Fruit fly (Drosophila melanogaster) whole organism, embryonic: ENCODE results near the gene gammaCOP.

Source experiments
- Asciz ChIP-seq: fragments of 200-800 bp; sonication (Bioruptor generic); optimal IDR thresholded peaks from 2 replicates; lab custom pipeline; 2017; ENCODE audit warnings: missing biosample characterization, mild to moderate bottlenecking, missing genetic modification characterization, missing genetic modification reagents
- Bdp1 ChIP-seq: fragments of 200-800 bp; sonication (Bioruptor generic); optimal IDR thresholded peaks from 3 replicates; lab custom pipeline; 2016; ENCODE audit warnings: missing biosample characterization, missing genetic modification characterization
- CG11695 ChIP-seq: fragments of 200-800 bp; sonication (Bioruptor generic); IDR thresholded peaks from 3 replicates; pipeline ENCODE4 v1.3.6; 2022; ENCODE audit warnings: missing biosample characterization, missing genetic modification characterization
- CG12659 ChIP-seq: fragments of 200-800 bp; sonication (Bioruptor generic); optimal IDR thresholded peaks from 3 replicates; lab custom pipeline; 2017; ENCODE audit warnings: mild to moderate bottlenecking, missing biosample characterization, missing genetic modification reagents, missing genetic modification characterization
- CG13296 ChIP-seq: fragments of 200-800 bp; sonication (Bioruptor generic); optimal IDR thresholded peaks from 3 replicates; lab custom pipeline; 2018; ENCODE audit warnings: missing biosample characterization, mild to moderate bottlenecking, missing genetic modification characterization
- CG14710 ChIP-seq: fragments of 200-800 bp; sonication (Bioruptor generic); optimal IDR thresholded peaks from 3 replicates; lab custom pipeline; 2019; ENCODE audit warnings: missing biosample characterization, mild to moderate bottlenecking, missing genetic modification characterization, moderate library complexity
- CG15073 ChIP-seq: fragments of 200-800 bp; sonication (Bioruptor generic); optimal IDR thresholded peaks from 2 replicates; lab custom pipeline; 2016; ENCODE audit warnings: missing biosample characterization, missing genetic modification characterization
- CG1529 ChIP-seq: fragments of 200-800 bp; sonication (Bioruptor generic); optimal IDR thresholded peaks from 3 replicates; lab custom pipeline; 2018; ENCODE audit warnings: missing biosample characterization, missing genetic modification characterization
- CG15696 ChIP-seq: fragments of 200-800 bp; sonication (Bioruptor generic); optimal IDR thresholded peaks from 2 replicates; lab custom pipeline; 2019; ENCODE audit warnings: missing biosample characterization, mild to moderate bottlenecking, missing genetic modification characterization, moderate library complexity
- CG17568 ChIP-seq: fragments of 200-800 bp; sonication (Bioruptor generic); optimal IDR thresholded peaks from 2 replicates; lab custom pipeline; 2018; ENCODE audit warnings: missing biosample characterization, mild to moderate bottlenecking, missing genetic modification characterization, moderate library complexity
- CG1792 ChIP-seq: fragments of 200-800 bp; sonication (Bioruptor generic); optimal IDR thresholded peaks from 2 replicates; lab custom pipeline; 2016; ENCODE audit warnings: missing biosample characterization, missing genetic modification characterization
- CG18262 ChIP-seq: fragments of 200-800 bp; optimal IDR thresholded peaks from 3 replicates; lab custom pipeline; 2019; ENCODE audit warnings: missing biosample characterization, mild to moderate bottlenecking, missing genetic modification characterization, moderate library complexity
- CG4282 ChIP-seq: fragments of 200-800 bp; sonication (Bioruptor generic); optimal IDR thresholded peaks from 2 replicates; lab custom pipeline; 2016; ENCODE audit warnings: missing biosample characterization, missing genetic modification characterization
- CG7839 ChIP-seq: fragments of 200-800 bp; sonication (Bioruptor generic); optimal IDR thresholded peaks from 3 replicates; lab custom pipeline; 2018; ENCODE audit warnings: missing biosample characterization, mild to moderate bottlenecking, missing genetic modification characterization, moderate library complexity
- CG7928 ChIP-seq: fragments of 200-800 bp; sonication (Bioruptor generic); optimal IDR thresholded peaks from 2 replicates; lab custom pipeline; 2017; ENCODE audit warnings: missing biosample characterization, mild to moderate bottlenecking, missing genetic modification characterization
- Dip3 ChIP-seq: fragments of 200-800 bp; sonication (Bioruptor generic); optimal IDR thresholded peaks from 3 replicates; lab custom pipeline; 2016; ENCODE audit warnings: missing biosample characterization, missing genetic modification characterization
- E2f1 ChIP-seq: fragments of 200-800 bp; sonication (Bioruptor generic); IDR thresholded peaks from 2 replicates; pipeline ENCODE4 v1.3.6; 2022; ENCODE audit warnings: missing biosample characterization, missing genetic modification characterization
- Ets65A ChIP-seq: fragments of 200-800 bp; sonication (Bioruptor generic); peaks from one replicate; lab custom pipeline; 2016; ENCODE audit warnings: missing biosample characterization, missing genetic modification characterization
- H2.0 ChIP-seq: fragments of 200-800 bp; sonication (Bioruptor generic); IDR thresholded peaks from 2 replicates; pipeline ENCODE4 v1.3.6; 2022; ENCODE audit warnings: missing biosample characterization, missing genetic modification characterization
- HLH54F ChIP-seq: fragments of 200-800 bp; sonication (Bioruptor generic); optimal IDR thresholded peaks from 3 replicates; lab custom pipeline; 2016; ENCODE audit warnings: missing biosample characterization, missing genetic modification characterization
- HmgD ChIP-seq: fragments of 200-800 bp; sonication (Bioruptor generic); optimal IDR thresholded peaks from 3 replicates; lab custom pipeline; 2016; ENCODE audit warnings: missing biosample characterization, missing genetic modification characterization
- Kr ChIP-seq: fragments of 200-800 bp; sonication (Bioruptor generic); optimal IDR thresholded peaks from 2 replicates; lab custom pipeline; 2017; ENCODE audit warnings: missing biosample characterization, mild to moderate bottlenecking, missing genetic modification characterization
- MESR4 ChIP-seq: fragments of 200-800 bp; sonication (Bioruptor generic); optimal IDR thresholded peaks from 2 replicates; lab custom pipeline; 2018; ENCODE audit warnings: missing biosample characterization, mild to moderate bottlenecking, missing genetic modification characterization, moderate library complexity
- Mad ChIP-seq: fragments of 200-800 bp; sonication (Bioruptor generic); optimal IDR thresholded peaks from 2 replicates; lab custom pipeline; 2016; ENCODE audit warnings: missing biosample characterization, missing genetic modification characterization
- Neu2 ChIP-seq: fragments of 200-800 bp; sonication (Bioruptor generic); optimal IDR thresholded peaks from 3 replicates; lab custom pipeline; 2016; ENCODE audit warnings: missing biosample characterization, missing genetic modification characterization, borderline replicate concordance
- Nf-YA ChIP-seq: fragments of 200-800 bp; sonication (Bioruptor generic); IDR thresholded peaks from 2 replicates; pipeline ENCODE4 v1.3.6; 2022; ENCODE audit warnings: missing biosample characterization, missing genetic modification characterization
- Nf-YC ChIP-seq: fragments of 200-800 bp; optimal IDR thresholded peaks from 3 replicates; lab custom pipeline; 2019; ENCODE audit warnings: missing biosample characterization, mild to moderate bottlenecking, missing genetic modification characterization, moderate library complexity
- Poxn ChIP-seq: fragments of 200-800 bp; sonication (Bioruptor generic); IDR thresholded peaks from 2 replicates; pipeline ENCODE4 v1.3.6; 2022; ENCODE audit warnings: missing biosample characterization, missing genetic modification characterization
- br ChIP-seq: fragments of >200 bp; optimal IDR thresholded peaks from 2 replicates; lab custom pipeline; 2017
- cad ChIP-seq: fragments of >200 bp; optimal IDR thresholded peaks from 2 replicates; lab custom pipeline; 2017; ENCODE audit warnings: missing biosample characterization, missing genetic modification characterization
- chif ChIP-seq, 2 experiments: fragments of 200-800 bp; sonication (Bioruptor generic); optimal IDR thresholded peaks; 3 replicates each; lab custom pipeline; 2016; ENCODE audit warnings: missing biosample characterization in 2 of 2, missing genetic modification characterization in 2 of 2
- corto ChIP-seq: fragments of 200-800 bp; sonication (Bioruptor generic); optimal IDR thresholded peaks from 2 replicates; lab custom pipeline; 2016; ENCODE audit warnings: missing biosample characterization, mild to moderate bottlenecking, missing genetic modification characterization, moderate library complexity
- crol ChIP-seq: fragments of 200-800 bp; sonication (Bioruptor generic); IDR thresholded peaks from 2 replicates; pipeline ENCODE4 v1.3.6; 2022; ENCODE audit warnings: missing biosample characterization, missing genetic modification characterization
- dimm ChIP-seq: fragments of 200-800 bp; sonication (Bioruptor generic); IDR thresholded peaks from 2 replicates; pipeline ENCODE4 v1.3.6; 2022; ENCODE audit warnings: missing biosample characterization, missing genetic modification characterization
- fd102C ChIP-seq: fragments of 200-800 bp; sonication (Bioruptor generic); optimal IDR thresholded peaks from 2 replicates; lab custom pipeline; 2018; ENCODE audit warnings: missing biosample characterization, mild to moderate bottlenecking, missing genetic modification characterization, moderate library complexity
- gem ChIP-seq: fragments of 200-800 bp; sonication (Bioruptor generic); optimal IDR thresholded peaks from 2 replicates; lab custom pipeline; 2019; ENCODE audit warnings: missing biosample characterization, mild to moderate bottlenecking, missing genetic modification characterization, moderate library complexity
- gsb ChIP-seq: fragments of 200-800 bp; sonication (Bioruptor generic); IDR thresholded peaks from 2 replicates; pipeline ENCODE4 v1.3.6; 2022; ENCODE audit warnings: missing biosample characterization, missing genetic modification characterization
- h ChIP-seq: fragments of >200 bp; optimal IDR thresholded peaks from 2 replicates; lab custom pipeline; 2017
- insv ChIP-seq, 2 experiments: fragments of 200-800 bp; sonication (Bioruptor generic); optimal IDR thresholded peaks; 3 replicates each; lab custom pipeline; 2016 to 2018; ENCODE audit warnings: missing biosample characterization in 2 of 2, missing genetic modification characterization in 2 of 2
- knrl ChIP-seq: fragments of 200-800 bp; sonication (Bioruptor generic); IDR thresholded peaks from 3 replicates; pipeline ENCODE4 v1.3.6; 2022; ENCODE audit warnings: missing biosample characterization, missing genetic modification characterization; ENCODE audit not compliant: partially characterized antibody
- lov ChIP-seq, 2 experiments: fragments of 200-800 bp in 1 of 2; fragments of >200 bp in 1 of 2; sonication (Bioruptor generic) in 1 of 2; IDR thresholded peaks in 1 of 2; optimal IDR thresholded peaks in 1 of 2; 2 replicates in 1 of 2; 3 replicates in 1 of 2; pipeline versions ENCODE4 v1.3.6 to Lab custom; 2017 to 2022; ENCODE audit warnings: missing biosample characterization in 1 of 2, missing genetic modification characterization in 1 of 2
- mirr ChIP-seq: fragments of 200-800 bp; sonication (Bioruptor generic); optimal IDR thresholded peaks from 3 replicates; lab custom pipeline; 2018; ENCODE audit warnings: missing biosample characterization, mild to moderate bottlenecking, missing genetic modification characterization
- org-1 ChIP-seq: fragments of 200-800 bp; sonication (Bioruptor generic); optimal IDR thresholded peaks from 2 replicates; lab custom pipeline; 2017; ENCODE audit warnings: missing biosample characterization, missing genetic modification characterization
- prd ChIP-seq, 3 experiments: fragments of >200 bp in 2 of 3; fragments of 200-800 bp in 1 of 3; sonication (Bioruptor generic) in 1 of 3; optimal IDR thresholded peaks in 2 of 3; IDR thresholded peaks in 1 of 3; 2 replicates in 2 of 3; 3 replicates in 1 of 3; pipeline versions ENCODE4 v1.3.6 to Lab custom; 2017 to 2022; ENCODE audit warnings: missing biosample characterization in 1 of 3, missing genetic modification characterization in 1 of 3
- ro ChIP-seq: fragments of 200-800 bp; sonication (Bioruptor generic); IDR thresholded peaks from 2 replicates; pipeline ENCODE4 v1.3.6; 2022; ENCODE audit warnings: missing biosample characterization, missing genetic modification characterization
- seq ChIP-seq: fragments of 200-800 bp; sonication (Bioruptor generic); IDR thresholded peaks from 2 replicates; pipeline ENCODE4 v1.3.6; 2022; ENCODE audit warnings: missing biosample characterization, missing genetic modification characterization
- tin ChIP-seq: fragments of 200-800 bp; sonication (Bioruptor generic); optimal IDR thresholded peaks from 3 replicates; lab custom pipeline; 2016; ENCODE audit warnings: missing biosample characterization, missing genetic modification characterization
- yki ChIP-seq: fragments of >200 bp; optimal IDR thresholded peaks from 3 replicates; lab custom pipeline; 2018

The gammaCOP gene

DNA sequence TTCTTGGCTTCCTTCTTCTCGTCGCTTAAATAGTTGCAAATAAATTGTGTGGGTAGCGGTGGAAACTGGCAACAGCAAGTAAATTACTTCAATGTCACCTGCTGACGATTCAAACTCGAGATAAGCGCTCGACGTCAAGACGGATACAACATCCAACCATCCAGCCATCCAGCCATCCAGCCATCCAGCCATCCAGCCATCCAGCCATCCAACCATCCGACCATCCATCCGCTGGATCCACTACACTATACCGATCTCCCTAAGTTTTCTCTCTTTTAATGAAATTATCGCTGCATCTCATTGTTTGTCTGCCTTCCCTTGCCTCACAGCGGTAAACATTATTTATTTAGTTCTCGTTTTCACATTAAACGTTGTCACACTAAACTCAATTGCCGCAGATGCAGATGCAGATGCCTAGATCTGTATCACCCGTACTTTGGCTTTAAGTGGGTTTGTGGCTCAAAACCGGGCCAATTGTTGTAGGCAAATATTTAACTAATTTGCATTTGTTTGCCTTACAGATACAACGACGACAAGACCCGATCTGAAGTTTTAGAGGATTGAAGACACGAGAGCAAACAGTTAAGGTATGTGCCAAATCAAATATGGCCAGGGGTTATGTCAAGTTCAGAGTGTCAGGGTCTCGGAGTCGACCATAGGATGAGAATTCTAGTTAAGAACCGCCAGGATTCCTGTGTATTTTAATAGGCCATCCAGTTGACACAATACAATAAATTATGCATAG lies 23.0 kb upstream of the gammaCOP start (continued):
- TF ChIP-seq fd102C (GFP tag; lab: Kevin White, UChicago) (peak; percentile 66), CG11695 (no peak), tin (GFP tag; lab: Kevin White, UChicago) (no peak), Dip3 (no peak), CG12659 (GFP tag; lab: Kevin White, UChicago) (no peak), CG1529 (GFP tag; lab: Kevin White, UChicago) (peak; percentile 24), mirr (GFP tag; lab: Kevin White, UChicago) (no peak), seq (GFP tag; lab: Robert Waterston, UW) (no peak), Mad (GFP tag; lab: Kevin White, UChicago) (no peak), prd (optimal IDR thresholded peaks at IDR 0.05; lab: Kevin White, UChicago) (no peak), prd (GFP tag; IDR thresholded peaks at IDR 0.05; lab: Robert Waterston, UW) (no peak), Asciz (GFP tag; lab: Kevin White, UChicago) (peak; percentile 23), HLH54F (GFP tag; lab: Kevin White, UChicago) (no peak), Ets65A (GFP tag; lab: Kevin White, UChicago) (no peak), CG18262 (tag; lab: Kevin White, UChicago) (peak; percentile 30), yki (lab: Kevin White, UChicago) (no peak), H2.0 (GFP tag; lab: Robert Waterston, UW) (no peak), crol (GFP tag; lab: Robert Waterston, UW) (no peak), CG7839 (tag; lab: Kevin White, UChicago) (no peak), CG15696 (peak; percentile 63), insv (GFP tag; optimal IDR thresholded peaks at IDR 0.05; lab: Kevin White, UChicago) (no peak), gsb (GFP tag; lab: Robert Waterston, UW) (no peak), MESR4 (GFP tag; lab: Kevin White, UChicago) (no peak), knrl (GFP tag; lab: Robert Waterston, UW) (no peak), br (lab: Kevin White, UChicago) (no peak), CG1792 (GFP tag; lab: Kevin White, UChicago) (no peak), Bdp1 (no peak), Nf-YA (no peak), cad (GFP tag; lab: Kevin White, UChicago) (no peak), lov (optimal IDR thresholded peaks at IDR 0.05; lab: Kevin White, UChicago) (no peak), lov (GFP tag; IDR thresholded peaks at IDR 0.05; lab: Robert Waterston, UW) (peak; percentile 78; the same call in 1 of the 3 replicates), CG17568 (GFP tag; lab: Kevin White, UChicago) (peak; percentile 10), CG7928 (GFP tag; lab: Kevin White, UChicago) (no peak), org-1 (GFP tag; lab: Kevin White, UChicago) (peak; percentile 9), CG13296 (GFP tag; lab: Kevin White, UChicago) (no peak), Kr (GFP tag; lab: Kevin White, UChicago) (peak; percentile 43), Neu2 (GFP tag; lab: Kevin White, UChicago) (no peak), chif (GFP tag; optimal IDR thresholded peaks at IDR 0.05; lab: Kevin White, UChicago) (no peak), Nf-YC (no peak), ro (GFP tag; lab: Robert Waterston, UW) (no peak), corto (no peak), CG15073 (GFP tag; lab: Kevin White, UChicago) (no peak), CG4282 (no peak), gem (tag; lab: Kevin White, UChicago) (peak; percentile 20), CG14710 (tag; lab: Kevin White, UChicago) (peak; percentile 31), E2f1 (no peak), dimm (GFP tag; lab: Robert Waterston, UW) (no peak), HmgD (GFP tag; lab: Kevin White, UChicago) (no peak), h (lab: Kevin White, UChicago) (no peak), Poxn (GFP tag; lab: Robert Waterston, UW) (no peak)
- TF ChIP-seq, all 482 proteins: peak for 63
